Worm (Caenorhabditis elegans) whole organism, mixed stage, embryonic: ENCODE results near the gene F02D10.2.

ENCODE experiments used
- M03D4.4 ChIP-seq: sonication (generic microtip); optimal IDR thresholded peaks from 2 replicates; lab custom pipeline; 2017; ENCODE audit warnings: mild to moderate bottlenecking, missing genetic modification characterization, missing compliant biosample characterization
- bed-3 ChIP-seq: fragments of 200-800 bp; sonication (Bioruptor generic); optimal IDR thresholded peaks from 3 replicates; lab custom pipeline; 2018; ENCODE audit warnings: mild to moderate bottlenecking, missing genetic modification characterization, moderate library complexity, missing compliant biosample characterization
- blmp-1 ChIP-seq: fragments of 150-350 bp; optimal IDR thresholded peaks from 2 replicates; lab custom pipeline; 2014; ENCODE audit warnings: missing biosample characterization, missing genetic modification characterization
- ceh-43 ChIP-seq: fragments of 200-800 bp; sonication (Bioruptor generic); optimal IDR thresholded peaks from 2 replicates; lab custom pipeline; 2018; ENCODE audit warnings: mild to moderate bottlenecking, missing genetic modification characterization, moderate library complexity, missing compliant biosample characterization
- ceh-83 ChIP-seq: fragments of 200-800 bp; sonication (Bioruptor generic); optimal IDR thresholded peaks from 2 replicates; lab custom pipeline; 2018; ENCODE audit warnings: mild to moderate bottlenecking, missing genetic modification characterization, missing compliant biosample characterization
- ces-1 ChIP-seq: fragments of 150-350 bp; optimal IDR thresholded peaks from 2 replicates; lab custom pipeline; 2014; ENCODE audit warnings: missing biosample characterization, missing genetic modification reagents, missing genetic modification characterization
- cnd-1 ChIP-seq: fragments of 200-800 bp; sonication (Bioruptor generic); optimal IDR thresholded peaks from 2 replicates; lab custom pipeline; 2018; ENCODE audit warnings: mild to moderate bottlenecking, missing genetic modification characterization, missing compliant biosample characterization
- drap-1 ChIP-seq: fragments of 200-800 bp; sonication (Bioruptor generic); optimal IDR thresholded peaks from 3 replicates; lab custom pipeline; 2018; ENCODE audit warnings: mild to moderate bottlenecking, missing genetic modification characterization, missing compliant biosample characterization
- elt-1 ChIP-seq: sonication (generic microtip); optimal IDR thresholded peaks from 2 replicates; lab custom pipeline; 2017; ENCODE audit warnings: missing genetic modification characterization, mild to moderate bottlenecking, missing compliant biosample characterization, antibody characterized with exemption, moderate library complexity, borderline replicate concordance; ENCODE audit not compliant: insufficient read depth
- flh-1 ChIP-seq: fragments of 200-800 bp; sonication (Bioruptor generic); optimal IDR thresholded peaks from 2 replicates; lab custom pipeline; 2018; ENCODE audit warnings: mild to moderate bottlenecking, missing genetic modification characterization, moderate library complexity, missing compliant biosample characterization
- hlh-1 ChIP-seq: fragments of 150-350 bp; optimal IDR thresholded peaks from 2 replicates; lab custom pipeline; 2014; ENCODE audit warnings: missing biosample characterization, missing genetic modification reagents, missing genetic modification characterization
- lin-13 ChIP-seq: fragments of 150-350 bp; optimal IDR thresholded peaks from 2 replicates; lab custom pipeline; 2014; ENCODE audit warnings: missing biosample characterization, missing genetic modification characterization
- lin-32 ChIP-seq: fragments of 200-800 bp; sonication (Bioruptor generic); optimal IDR thresholded peaks from 2 replicates; lab custom pipeline; 2018; ENCODE audit warnings: mild to moderate bottlenecking, missing genetic modification characterization, missing compliant biosample characterization
- lsy-2 ChIP-seq: fragments of 150-350 bp; optimal IDR thresholded peaks from 2 replicates; lab custom pipeline; 2014; ENCODE audit warnings: missing biosample characterization, missing genetic modification characterization
- mab-5 ChIP-seq: fragments of 150-350 bp; optimal IDR thresholded peaks from 2 replicates; lab custom pipeline; 2014; ENCODE audit warnings: missing biosample characterization, missing genetic modification characterization
- mep-1 ChIP-seq: fragments of 150-350 bp; optimal IDR thresholded peaks from 2 replicates; lab custom pipeline; 2017; ENCODE audit warnings: missing biosample characterization, missing genetic modification reagents, missing genetic modification characterization, inconsistent platforms
- mls-2 ChIP-seq: sonication (generic microtip); optimal IDR thresholded peaks from 2 replicates; lab custom pipeline; 2016; ENCODE audit warnings: mild to moderate bottlenecking, missing genetic modification characterization, moderate library complexity, missing compliant biosample characterization
- nhr-12 ChIP-seq: fragments of 150-350 bp; optimal IDR thresholded peaks from 2 replicates; lab custom pipeline; 2014; ENCODE audit warnings: missing biosample characterization, missing genetic modification characterization
- nhr-237 ChIP-seq: fragments of 150-350 bp; optimal IDR thresholded peaks from 2 replicates; lab custom pipeline; 2014; ENCODE audit warnings: missing biosample characterization, missing genetic modification characterization
- pha-4 ChIP-seq: fragments of 150-350 bp; optimal IDR thresholded peaks from 2 replicates; lab custom pipeline; 2018; ENCODE audit warnings: missing biosample characterization, missing genetic modification reagents, missing genetic modification characterization
- sem-2 ChIP-seq: fragments of 200-800 bp; sonication (Bioruptor generic); optimal IDR thresholded peaks from 2 replicates; lab custom pipeline; 2018; ENCODE audit warnings: mild to moderate bottlenecking, missing genetic modification characterization, missing compliant biosample characterization
- snpc-4 ChIP-seq: fragments of 150-350 bp; optimal IDR thresholded peaks from 2 replicates; lab custom pipeline; 2014; ENCODE audit warnings: missing biosample characterization, missing genetic modification characterization
- sptf-1 ChIP-seq: sonication (generic microtip); optimal IDR thresholded peaks from 2 replicates; lab custom pipeline; 2017; ENCODE audit warnings: mild to moderate bottlenecking, missing genetic modification characterization, moderate library complexity, missing compliant biosample characterization
- tbx-8 ChIP-seq: fragments of 200-800 bp; sonication (Bioruptor generic); optimal IDR thresholded peaks from 2 replicates; lab custom pipeline; 2018; ENCODE audit warnings: mild to moderate bottlenecking, missing genetic modification characterization, moderate library complexity, missing compliant biosample characterization
- unc-120 ChIP-seq: sonication (generic microtip); optimal IDR thresholded peaks from 2 replicates; lab custom pipeline; 2017; ENCODE audit warnings: missing genetic modification characterization, missing compliant biosample characterization; ENCODE audit not compliant: poor library complexity, severe bottlenecking
- unc-62 ChIP-seq: fragments of 150-350 bp; optimal IDR thresholded peaks from 2 replicates; lab custom pipeline; 2014; ENCODE audit warnings: missing biosample characterization, missing genetic modification reagents, missing genetic modification characterization
- zip-8 ChIP-seq: fragments of 150-350 bp; optimal IDR thresholded peaks from 2 replicates; lab custom pipeline; 2014; ENCODE audit warnings: missing biosample characterization, missing genetic modification characterization
- ztf-11 ChIP-seq: fragments of 150-350 bp; optimal IDR thresholded peaks from 2 replicates; lab custom pipeline; 2014; ENCODE audit warnings: missing biosample characterization, missing genetic modification characterization

F02D10.2 gene

DNA sequence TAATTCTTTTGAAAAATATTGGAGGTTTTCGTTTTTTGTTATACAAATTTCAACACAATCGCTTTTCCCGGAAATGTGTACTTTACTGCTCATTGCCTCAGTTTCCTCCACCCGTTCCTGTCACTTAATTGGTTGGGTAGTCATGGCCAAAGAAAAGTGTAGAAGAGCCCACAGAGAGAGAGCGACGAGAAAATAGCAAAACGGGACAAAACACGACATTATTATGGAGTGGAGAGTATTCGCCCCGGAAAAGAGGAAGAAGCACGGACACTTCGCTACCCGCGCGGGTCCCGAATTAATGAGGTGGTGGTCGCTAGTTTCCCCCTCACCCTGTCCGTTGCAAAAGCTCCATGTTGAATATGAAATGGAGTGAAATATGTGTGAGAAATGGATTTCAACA is 40.1 kb upstream of the F02D10.2 start:
- TF ChIP-seq mep-1 (tag; lab: Kevin White, UChicago) (peak; percentile 15), ces-1 (GFP tag; lab: Kevin White, UChicago) (peak; percentile 56), lin-13 (no peak), mls-2 (tag; lab: Kevin White, UChicago) (peak; percentile 59), cnd-1 (peak; percentile 23), blmp-1 (tag; lab: Kevin White, UChicago) (no peak), ztf-11 (tag; lab: Kevin White, UChicago) (no peak), ceh-83 (no peak)
- TF ChIP-seq, all 35 proteins: peak for 4

DNA sequence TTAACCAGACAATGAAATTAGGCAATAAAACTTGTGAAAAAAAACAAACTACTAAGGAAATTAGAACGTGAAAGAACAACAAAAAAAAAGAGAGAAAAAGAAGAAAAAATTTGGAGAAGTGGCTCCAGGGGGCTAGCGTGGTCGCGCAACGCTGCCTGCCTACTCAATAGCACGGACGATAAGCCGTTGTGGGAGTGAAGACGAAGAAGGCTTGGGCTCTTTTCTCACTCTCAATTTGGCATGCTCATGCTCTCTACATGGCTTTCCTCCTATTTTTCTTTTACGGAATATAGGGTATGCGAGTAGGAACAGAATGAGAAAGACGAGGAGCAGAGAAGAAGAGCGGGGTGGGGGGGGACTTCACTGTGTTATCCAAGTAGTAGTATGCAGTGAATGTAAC is 38.6 kb upstream of the F02D10.2 start:
- peak; percentile 68 for TF ChIP-seq ces-1 (GFP tag; lab: Kevin White, UChicago)
- no peak for TF ChIP-seq lsy-2 (tag; lab: Kevin White, UChicago)
- no peak for TF ChIP-seq unc-120 (tag; lab: Kevin White, UChicago)
- TF ChIP-seq mep-1 (tag; lab: Kevin White, UChicago): peak; percentile 22
- TF ChIP-seq mls-2 (tag; lab: Kevin White, UChicago): no peak
- no peak for TF ChIP-seq tbx-8 (GFP tag; lab: Kevin White, UChicago)
- TF ChIP-seq ztf-11 (tag; lab: Kevin White, UChicago): peak; percentile 14

DNA sequence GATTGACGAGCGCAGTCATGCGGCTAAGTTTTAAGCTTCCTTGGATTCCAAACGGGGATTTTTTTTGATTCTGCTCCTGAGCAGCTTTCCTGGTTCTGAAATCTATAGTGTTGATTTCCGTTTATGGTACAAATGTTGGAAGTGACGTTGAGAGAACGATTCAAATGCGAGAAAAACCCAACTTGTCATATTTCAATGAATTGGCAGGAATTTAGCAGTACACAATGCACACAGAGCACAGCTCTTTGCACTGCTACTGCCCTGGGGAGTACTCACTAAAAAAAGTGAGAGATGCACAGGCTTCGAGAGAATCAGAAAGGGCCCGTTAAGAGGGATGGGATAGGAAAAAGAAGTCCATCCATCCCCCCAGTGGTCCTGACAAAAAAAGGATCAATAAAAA is 36.9 kb upstream of the F02D10.2 start, which contains the start of gene sad-1:
Gene sad-1 (minus strand): TSS at position 101 of the 400 bp plus-strand sequence.
- TF ChIP-seq mab-5 (tag; lab: Kevin White, UChicago) (no peak), ceh-43 (no peak), unc-62 (GFP tag; lab: Kevin White, UChicago) (no peak), ces-1 (GFP tag; lab: Kevin White, UChicago) (no peak), elt-1 (no peak), flh-1 (GFP tag; lab: Kevin White, UChicago) (no peak), zip-8 (tag; lab: Kevin White, UChicago) (no peak), sptf-1 (tag; lab: Kevin White, UChicago) (no peak), nhr-12 (tag; lab: Kevin White, UChicago) (no peak)

DNA sequence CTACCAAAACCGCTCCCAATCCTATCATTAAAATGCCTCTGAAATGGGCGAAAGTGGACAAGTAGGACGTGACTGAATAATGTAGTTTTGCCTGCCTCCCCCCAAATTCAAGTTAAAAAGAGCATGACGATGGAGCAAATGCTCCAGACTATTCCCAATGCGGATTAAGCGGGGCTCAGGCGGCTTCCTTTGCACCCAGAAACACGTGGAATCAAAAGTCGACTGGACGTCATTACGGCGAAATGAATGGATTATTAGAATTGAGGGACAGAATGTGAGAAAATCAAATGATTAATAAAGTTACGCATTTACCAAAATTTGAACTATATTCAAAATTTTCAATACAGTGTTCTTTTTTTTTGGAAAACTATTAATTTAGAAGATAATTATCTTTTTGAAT is 36.2 kb upstream of the F02D10.2 start:
- TF ChIP-seq blmp-1 (tag; lab: Kevin White, UChicago): no peak
- no peak for TF ChIP-seq nhr-12 (tag; lab: Kevin White, UChicago)
- TF ChIP-seq mab-5 (tag; lab: Kevin White, UChicago): no peak
- no peak for TF ChIP-seq pha-4 (tag; lab: Kevin White, UChicago)
- TF ChIP-seq nhr-237 (tag; lab: Kevin White, UChicago): no peak
- peak; percentile 2 for TF ChIP-seq ces-1 (GFP tag; lab: Kevin White, UChicago)
- no peak for TF ChIP-seq lin-32

DNA sequence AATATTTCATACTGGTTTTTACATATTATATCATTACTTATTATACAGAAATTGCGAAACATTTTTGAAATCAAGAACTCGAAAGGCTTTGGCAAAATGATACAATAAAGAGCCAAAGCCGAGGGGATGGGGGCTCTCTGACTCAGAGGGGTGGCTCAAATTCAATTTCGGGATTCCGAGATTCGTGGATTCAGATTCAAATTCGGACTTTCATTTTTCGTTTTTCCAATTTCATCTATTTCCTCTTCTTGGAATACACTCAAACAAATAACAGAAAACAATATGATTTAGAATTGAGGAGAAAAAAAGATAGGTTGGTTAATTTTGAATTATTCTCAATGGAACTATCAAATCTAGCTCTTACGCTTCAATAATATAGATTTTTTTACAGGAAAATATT is 35.4 kb upstream of the F02D10.2 start:
- TF ChIP-seq blmp-1 (tag; lab: Kevin White, UChicago): no peak
- no peak for TF ChIP-seq bed-3 (GFP tag; lab: Kevin White, UChicago)
- peak; percentile 69 for TF ChIP-seq ces-1 (GFP tag; lab: Kevin White, UChicago)

DNA sequence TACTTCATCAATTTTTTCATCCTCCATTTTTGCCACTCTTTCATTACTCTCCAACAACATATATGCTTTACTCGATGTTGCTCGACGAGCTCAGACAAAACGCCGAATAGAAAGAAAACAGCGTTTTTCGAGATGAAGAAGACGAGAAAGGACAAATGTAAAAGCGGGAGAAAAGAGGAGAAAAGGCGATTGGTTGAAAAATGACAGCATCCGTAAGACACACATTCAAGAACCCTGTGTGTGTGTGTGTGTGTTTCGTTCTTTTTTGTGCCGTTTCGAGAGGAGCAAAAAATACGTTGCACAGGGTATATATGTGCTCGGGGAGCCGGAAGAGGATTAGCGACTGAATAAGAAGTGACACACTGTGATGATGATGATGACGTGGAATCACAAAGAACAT is 30.1 kb upstream of the F02D10.2 start:
- no peak for TF ChIP-seq lsy-2 (tag; lab: Kevin White, UChicago)
- TF ChIP-seq lin-13: no peak
- TF ChIP-seq mls-2 (tag; lab: Kevin White, UChicago): no peak
- TF ChIP-seq sem-2 (GFP tag; lab: Kevin White, UChicago): no peak
- no peak for TF ChIP-seq drap-1 (GFP tag; lab: Kevin White, UChicago)
- no peak for TF ChIP-seq cnd-1
- TF ChIP-seq mab-5 (tag; lab: Kevin White, UChicago): no peak
- no peak for TF ChIP-seq snpc-4 (tag; lab: Kevin White, UChicago)
- no peak for TF ChIP-seq unc-120 (tag; lab: Kevin White, UChicago)
- TF ChIP-seq lin-32: no peak
- no peak for TF ChIP-seq flh-1 (GFP tag; lab: Kevin White, UChicago)
- no peak for TF ChIP-seq ztf-11 (tag; lab: Kevin White, UChicago)
- TF ChIP-seq M03D4.4 (tag; lab: Kevin White, UChicago): no peak
- no peak for TF ChIP-seq ceh-83
- TF ChIP-seq tbx-8 (GFP tag; lab: Kevin White, UChicago): no peak
- no peak for TF ChIP-seq mep-1 (tag; lab: Kevin White, UChicago)
- TF ChIP-seq bed-3 (GFP tag; lab: Kevin White, UChicago): no peak
- no peak for TF ChIP-seq hlh-1
